Fruit fly (Drosophila melanogaster) whole organism, embryonic: ENCODE data around the gene Fpgs1.

ENCODE experiments used
- Atf6 ChIP-seq: fragments of 200-800 bp; sonication (Bioruptor generic); IDR thresholded peaks from 2 replicates; pipeline ENCODE4 v1.3.6; 2022; ENCODE audit warnings: missing biosample characterization, missing genetic modification characterization
- CG10543 ChIP-seq: fragments of 200-800 bp; sonication (Bioruptor generic); optimal IDR thresholded peaks from 3 replicates; lab custom pipeline; 2017; ENCODE audit warnings: missing biosample characterization, mild to moderate bottlenecking, missing genetic modification characterization, moderate library complexity
- CG13296 ChIP-seq: fragments of 200-800 bp; sonication (Bioruptor generic); optimal IDR thresholded peaks from 3 replicates; lab custom pipeline; 2018; ENCODE audit warnings: missing biosample characterization, mild to moderate bottlenecking, missing genetic modification characterization
- CG14710 ChIP-seq: fragments of 200-800 bp; sonication (Bioruptor generic); optimal IDR thresholded peaks from 3 replicates; lab custom pipeline; 2019; ENCODE audit warnings: missing biosample characterization, mild to moderate bottlenecking, missing genetic modification characterization, moderate library complexity
- CG15011 ChIP-seq: fragments of 200-800 bp; sonication (Bioruptor generic); optimal IDR thresholded peaks from 3 replicates; lab custom pipeline; 2018; ENCODE audit warnings: missing biosample characterization, mild to moderate bottlenecking, missing genetic modification characterization
- CG1603 ChIP-seq: fragments of 200-800 bp; sonication (Bioruptor generic); optimal IDR thresholded peaks from 2 replicates; lab custom pipeline; 2019; ENCODE audit warnings: missing biosample characterization, mild to moderate bottlenecking, missing genetic modification characterization, moderate library complexity
- CG2202 ChIP-seq: fragments of 200-800 bp; sonication (Bioruptor generic); optimal IDR thresholded peaks from 2 replicates; lab custom pipeline; 2018; ENCODE audit warnings: missing biosample characterization, mild to moderate bottlenecking, missing genetic modification characterization
- CG2712 ChIP-seq: fragments of 200-800 bp; optimal IDR thresholded peaks from 3 replicates; lab custom pipeline; 2019; ENCODE audit warnings: missing biosample characterization, mild to moderate bottlenecking, missing genetic modification characterization, moderate library complexity
- CG3163 ChIP-seq: fragments of 200-800 bp; sonication (Bioruptor generic); optimal IDR thresholded peaks from 3 replicates; lab custom pipeline; 2016; ENCODE audit warnings: missing biosample characterization, missing genetic modification characterization
- CG32532 ChIP-seq: fragments of 200-800 bp; sonication (Bioruptor generic); IDR thresholded peaks from 2 replicates; pipeline ENCODE4 v1.3.6; 2022; ENCODE audit warnings: missing biosample characterization, missing genetic modification characterization
- CG32772 ChIP-seq: fragments of 200-800 bp; sonication (Bioruptor generic); IDR thresholded peaks from 2 replicates; pipeline ENCODE4 v1.3.6; 2022; ENCODE audit warnings: missing biosample characterization, missing genetic modification characterization
- CG3281 ChIP-seq: fragments of 200-800 bp; sonication (Bioruptor generic); optimal IDR thresholded peaks from 3 replicates; lab custom pipeline; 2017; ENCODE audit warnings: missing biosample characterization, mild to moderate bottlenecking, missing genetic modification characterization
- CG34376 ChIP-seq: fragments of 200-800 bp; sonication (Bioruptor generic); optimal IDR thresholded peaks from 2 replicates; lab custom pipeline; 2018; ENCODE audit warnings: missing biosample characterization, mild to moderate bottlenecking, missing genetic modification characterization
- CG4360 ChIP-seq: fragments of 200-800 bp; sonication (Bioruptor generic); IDR thresholded peaks from 2 replicates; pipeline ENCODE4 v1.3.6; 2022; ENCODE audit warnings: missing biosample characterization, missing genetic modification characterization
- CG8924 ChIP-seq: fragments of 200-800 bp; optimal IDR thresholded peaks from 3 replicates; lab custom pipeline; 2019; ENCODE audit warnings: missing biosample characterization, mild to moderate bottlenecking, missing genetic modification characterization, moderate library complexity
- CrebB ChIP-seq: fragments of 200-800 bp; sonication (Bioruptor generic); optimal IDR thresholded peaks from 3 replicates; lab custom pipeline; 2018; ENCODE audit warnings: missing biosample characterization, mild to moderate bottlenecking, missing genetic modification characterization
- ERR ChIP-seq: fragments of 200-800 bp; sonication (Bioruptor generic); optimal IDR thresholded peaks from 2 replicates; lab custom pipeline; 2016; ENCODE audit warnings: missing biosample characterization, missing genetic modification characterization
- Eip74EF ChIP-seq, 2 experiments: fragments of 200-800 bp in 1 of 2; fragments of >200 bp in 1 of 2; sonication (Bioruptor generic) in 1 of 2; optimal IDR thresholded peaks; 2 replicates each; lab custom pipeline; 2017 to 2019; ENCODE audit warnings: missing biosample characterization in 2 of 2, missing genetic modification characterization in 2 of 2, mild to moderate bottlenecking in 1 of 2, moderate library complexity in 1 of 2
- Fer1 ChIP-seq: fragments of 200-800 bp; sonication (Bioruptor generic); optimal IDR thresholded peaks from 2 replicates; lab custom pipeline; 2017; ENCODE audit warnings: missing biosample characterization, mild to moderate bottlenecking, missing genetic modification characterization
- HLH3B ChIP-seq: fragments of 200-800 bp; sonication (Bioruptor generic); IDR thresholded peaks from 2 replicates; pipeline ENCODE4 v1.3.6; 2022; ENCODE audit warnings: missing biosample characterization, missing genetic modification characterization
- Med ChIP-seq: fragments of 200-800 bp; sonication (Bioruptor generic); peaks from one replicate; lab custom pipeline; 2016; ENCODE audit warnings: missing biosample characterization, missing genetic modification characterization, mild to moderate bottlenecking, inconsistent platforms, moderate library complexity
- Ptx1 ChIP-seq: fragments of 200-800 bp; sonication (Bioruptor generic); IDR thresholded peaks from 2 replicates; pipeline ENCODE4 v1.3.6; 2022; ENCODE audit warnings: missing biosample characterization, missing genetic modification characterization
- Stat92E ChIP-seq, 3 experiments: fragments of >200 bp in 2 of 3; fragments of 200-800 bp in 1 of 3; sonication (Bioruptor generic) in 1 of 3; optimal IDR thresholded peaks; 2 replicates each; lab custom pipeline; 2017 to 2019; ENCODE audit warnings: missing biosample characterization in 3 of 3, missing genetic modification characterization in 3 of 3, mild to moderate bottlenecking in 1 of 3, moderate library complexity in 1 of 3
- Trl ChIP-seq, 3 experiments: fragments of >200 bp in 2 of 3; fragments of 200-800 bp in 1 of 3; sonication (Bioruptor generic) in 1 of 3; optimal IDR thresholded peaks; 2 replicates in 1 of 3; 3 replicates in 2 of 3; lab custom pipeline; 2016 to 2017; ENCODE audit warnings: missing biosample characterization in 1 of 3, missing genetic modification characterization in 1 of 3
- abd-A ChIP-seq: fragments of 200-800 bp; sonication (Bioruptor generic); optimal IDR thresholded peaks from 3 replicates; lab custom pipeline; 2019; ENCODE audit warnings: missing biosample characterization, mild to moderate bottlenecking, missing genetic modification characterization, moderate library complexity
- cg ChIP-seq: fragments of 200-800 bp; sonication (Bioruptor generic); optimal IDR thresholded peaks from 3 replicates; lab custom pipeline; 2019; ENCODE audit warnings: missing biosample characterization, mild to moderate bottlenecking, missing genetic modification characterization, moderate library complexity
- chinmo ChIP-seq: fragments of 200-800 bp; sonication (Bioruptor generic); IDR thresholded peaks from 4 replicates; pipeline ENCODE4 v1.3.6; 2022; ENCODE audit warnings: missing biosample characterization, missing genetic modification characterization; ENCODE audit not compliant: partially characterized antibody
- croc ChIP-seq: fragments of 200-800 bp; sonication (Bioruptor generic); conservative IDR thresholded peaks from 3 replicates; pipeline ENCODE4 v1.3.6; 2022; ENCODE audit warnings: missing biosample characterization, missing genetic modification characterization
- crol ChIP-seq: fragments of 200-800 bp; sonication (Bioruptor generic); IDR thresholded peaks from 2 replicates; pipeline ENCODE4 v1.3.6; 2022; ENCODE audit warnings: missing biosample characterization, missing genetic modification characterization
- eve ChIP-seq, 2 experiments: fragments of >200 bp; optimal IDR thresholded peaks; 2 replicates each; lab custom pipeline; 2017; ENCODE audit warnings: missing biosample characterization in 2 of 2, missing genetic modification characterization in 2 of 2
- lab ChIP-seq: fragments of 200-800 bp; sonication (Bioruptor generic); optimal IDR thresholded peaks from 3 replicates; lab custom pipeline; 2017; ENCODE audit warnings: missing biosample characterization, missing genetic modification characterization, mild to moderate bottlenecking, moderate library complexity, missing genetic modification reagents
- lbe ChIP-seq: fragments of 200-800 bp; sonication (Bioruptor generic); optimal IDR thresholded peaks from 2 replicates; lab custom pipeline; 2016; ENCODE audit warnings: missing biosample characterization, mild to moderate bottlenecking, missing genetic modification characterization
- nau ChIP-seq: fragments of 200-800 bp; sonication (Bioruptor generic); optimal IDR thresholded peaks from 3 replicates; lab custom pipeline; 2017; ENCODE audit warnings: missing biosample characterization, mild to moderate bottlenecking, missing genetic modification characterization, missing genetic modification reagents
- onecut ChIP-seq: fragments of 200-800 bp; sonication (Bioruptor generic); IDR thresholded peaks from 2 replicates; pipeline ENCODE4 v1.3.6; 2022; ENCODE audit warnings: missing biosample characterization, missing genetic modification characterization
- pfk ChIP-seq: fragments of 200-800 bp; sonication (Bioruptor generic); optimal IDR thresholded peaks from 2 replicates; lab custom pipeline; 2018; ENCODE audit warnings: missing biosample characterization, mild to moderate bottlenecking, missing genetic modification characterization, moderate library complexity
- pita ChIP-seq: fragments of 200-800 bp; sonication (Bioruptor generic); optimal IDR thresholded peaks from 2 replicates; lab custom pipeline; 2017; ENCODE audit warnings: missing biosample characterization, mild to moderate bottlenecking, missing genetic modification characterization
- prd ChIP-seq, 3 experiments: fragments of >200 bp in 2 of 3; fragments of 200-800 bp in 1 of 3; sonication (Bioruptor generic) in 1 of 3; optimal IDR thresholded peaks in 2 of 3; IDR thresholded peaks in 1 of 3; 2 replicates in 2 of 3; 3 replicates in 1 of 3; pipeline versions ENCODE4 v1.3.6 to Lab custom; 2017 to 2022; ENCODE audit warnings: missing biosample characterization in 1 of 3, missing genetic modification characterization in 1 of 3
- run ChIP-seq: fragments of 200-800 bp; sonication (Bioruptor generic); optimal IDR thresholded peaks from 3 replicates; lab custom pipeline; 2018; ENCODE audit warnings: missing biosample characterization, mild to moderate bottlenecking, missing genetic modification characterization
- sd ChIP-seq: fragments of 200-800 bp; sonication (Bioruptor generic); optimal IDR thresholded peaks from 3 replicates; lab custom pipeline; 2018; ENCODE audit warnings: missing biosample characterization, mild to moderate bottlenecking, missing genetic modification characterization, moderate library complexity
- sens ChIP-seq: fragments of 200-800 bp; sonication (Bioruptor generic); peaks from one replicate; lab custom pipeline; 2016; ENCODE audit warnings: missing biosample characterization, missing genetic modification characterization
- sug ChIP-seq: fragments of 200-800 bp; optimal IDR thresholded peaks from 2 replicates; lab custom pipeline; 2019; ENCODE audit warnings: missing biosample characterization, mild to moderate bottlenecking, missing genetic modification characterization, moderate library complexity
- twi ChIP-seq: fragments of 200-800 bp; optimal IDR thresholded peaks from 2 replicates; lab custom pipeline; 2019; ENCODE audit warnings: missing biosample characterization, mild to moderate bottlenecking, missing genetic modification characterization, moderate library complexity
- unpg ChIP-seq: fragments of 200-800 bp; sonication (Bioruptor generic); optimal IDR thresholded peaks from 3 replicates; lab custom pipeline; 2018; ENCODE audit warnings: missing biosample characterization, mild to moderate bottlenecking, missing genetic modification characterization, moderate library complexity
- vvl ChIP-seq: fragments of 200-800 bp; sonication (Bioruptor generic); IDR thresholded peaks from 2 replicates; pipeline ENCODE4 v1.3.6; 2022; ENCODE audit warnings: missing biosample characterization, missing genetic modification characterization
- wek ChIP-seq: fragments of 200-800 bp; sonication (Bioruptor generic); optimal IDR thresholded peaks from 3 replicates; lab custom pipeline; 2018; ENCODE audit warnings: missing biosample characterization, mild to moderate bottlenecking, missing genetic modification characterization, moderate library complexity

The Fpgs1 gene

dm6 chrX:12660030-12660630, 48.5 kb downstream of the Fpgs1 start (continued):
- TF ChIP-seq HLH3B (0 out of 2 replicates have a peak, but pooled peaks have one; percentile 27), chinmo (GFP tag; lab: Robert Waterston, UW) (0 out of 4 replicates have a peak, but pooled peaks have one; percentile 34), lab (GFP tag; lab: Kevin White, UChicago) (peak; percentile 3), eve (GFP tag; optimal IDR thresholded peaks at IDR 0.05; lab: Kevin White, UChicago) (peak in 1 of 2 experiments; percentile 10), twi (tag; lab: Kevin White, UChicago) (peak; percentile 69), Stat92E (GFP tag; optimal IDR thresholded peaks at IDR 0.05; lab: Kevin White, UChicago) (peak in 1 of 3 experiments; percentile 56)
- TF ChIP-seq, all 482 proteins: peak for 59

dm6 chrX:12661435-12661949, 49.8 kb downstream of the Fpgs1 start:
- peak; percentile 80 for TF ChIP-seq CG4360 (GFP tag; lab: Robert Waterston, UW)
- peak; percentile 26 for TF ChIP-seq wek (GFP tag; lab: Kevin White, UChicago)
- TF ChIP-seq CG34376, result peak; percentile 67
- no peak for TF ChIP-seq pita (GFP tag; lab: Kevin White, UChicago)
- TF ChIP-seq lbe (GFP tag; lab: Kevin White, UChicago), result peak; percentile 45
- peak; percentile 69 for TF ChIP-seq abd-A
- peak; percentile 12; the same call in 1 of the 2 replicates for TF ChIP-seq Atf6
- peak; percentile 33 for TF ChIP-seq Med (GFP tag; lab: Kevin White, UChicago)
- no peak for TF ChIP-seq nau (GFP tag; lab: Kevin White, UChicago)
- TF ChIP-seq vvl (GFP tag; lab: Robert Waterston, UW), result peak; percentile 35; the same call in 1 of the 2 replicates
- peak; percentile 23 for TF ChIP-seq CG1603
- TF ChIP-seq CG32772, result no peak
- no peak for TF ChIP-seq croc (GFP tag; lab: Robert Waterston, UW)
- no peak for TF ChIP-seq run (tag; lab: Kevin White, UChicago)
- no peak for TF ChIP-seq CG3281
- TF ChIP-seq CG10543, result peak; percentile 32
- peak; percentile 1 for TF ChIP-seq CG13296
- TF ChIP-seq crol, result peak; percentile 55
- peak; percentile 84 for TF ChIP-seq cg
- TF ChIP-seq Eip74EF (GFP tag; optimal IDR thresholded peaks at IDR 0.05; lab: Kevin White, UChicago), result peak in 1 of 2 experiments; percentile 93
- no peak for TF ChIP-seq ERR
- TF ChIP-seq CG2712 (tag; lab: Kevin White, UChicago), result no peak
- TF ChIP-seq sug (tag; lab: Kevin White, UChicago), result peak; percentile 8
- TF ChIP-seq CG2202 (tag; lab: Kevin White, UChicago), result no peak
- TF ChIP-seq CG14710 (tag; lab: Kevin White, UChicago), result no peak
- TF ChIP-seq CG3163, result peak; percentile 83
- peak; percentile 6 for TF ChIP-seq Fer1
- peak; percentile 63 for TF ChIP-seq sens
- TF ChIP-seq Ptx1 (GFP tag; lab: Robert Waterston, UW), result no peak
- TF ChIP-seq prd (optimal IDR thresholded peaks at IDR 0.05; lab: Kevin White, UChicago), result no peak
- TF ChIP-seq prd (GFP tag; IDR thresholded peaks at IDR 0.05; lab: Robert Waterston, UW), result no peak
- TF ChIP-seq pfk (GFP tag; lab: Kevin White, UChicago), result peak; percentile 19
- TF ChIP-seq onecut (GFP tag; lab: Robert Waterston, UW), result peak; percentile 5; the same call in 1 of the 2 replicates
- peak; percentile 5 for TF ChIP-seq sd
- TF ChIP-seq CG32532 (GFP tag; lab: Robert Waterston, UW), result peak; percentile 24; the same call in 1 of the 2 replicates
- no peak for TF ChIP-seq unpg (GFP tag; lab: Kevin White, UChicago)
- TF ChIP-seq CG15011, result no peak
- peak; percentile 30 for TF ChIP-seq CrebB
- peak; percentile 50 for TF ChIP-seq CG8924
- peak; percentile 68 to 71 for TF ChIP-seq Trl (optimal IDR thresholded peaks at IDR 0.05; lab: Kevin White, UChicago)
- no peak for TF ChIP-seq Trl (GFP tag; optimal IDR thresholded peaks at IDR 0.05; lab: Kevin White, UChicago)
